Fruit fly (Drosophila melanogaster) whole organism, adult: ENCODE data around the gene Srrm1.

Experiments used
- CG12768 ChIP-seq: fragments of 200-800 bp; sonication (Bioruptor generic); optimal IDR thresholded peaks from 2 replicates; lab custom pipeline; 2017; ENCODE audit warnings: missing biosample characterization, missing genetic modification characterization, mild to moderate bottlenecking, moderate library complexity, missing genetic modification reagents
- CG14711 ChIP-seq: fragments of 200-800 bp; sonication (Bioruptor generic); optimal IDR thresholded peaks from 2 replicates; lab custom pipeline; 2018; ENCODE audit warnings: missing biosample characterization, mild to moderate bottlenecking, missing genetic modification characterization, moderate library complexity
- CG1620 ChIP-seq: fragments of 200-800 bp; sonication (Bioruptor generic); optimal IDR thresholded peaks from 2 replicates; lab custom pipeline; 2016; ENCODE audit warnings: missing biosample characterization, missing genetic modification characterization
- CG33017 ChIP-seq: fragments of 200-800 bp; sonication (Bioruptor generic); optimal IDR thresholded peaks from 2 replicates; lab custom pipeline; 2018; ENCODE audit warnings: missing biosample characterization, mild to moderate bottlenecking, missing genetic modification characterization, moderate library complexity
- CG5204 ChIP-seq: fragments of 200-800 bp; sonication (Bioruptor generic); optimal IDR thresholded peaks from 2 replicates; lab custom pipeline; 2016; ENCODE audit warnings: missing biosample characterization, missing genetic modification characterization
- CG7045 ChIP-seq: fragments of 200-800 bp; sonication (Bioruptor generic); optimal IDR thresholded peaks from 2 replicates; lab custom pipeline; 2017; ENCODE audit warnings: missing biosample characterization, mild to moderate bottlenecking, missing genetic modification characterization
- Crg-1 ChIP-seq: fragments of 200-800 bp; sonication (Bioruptor generic); optimal IDR thresholded peaks from 2 replicates; lab custom pipeline; 2016; ENCODE audit warnings: missing biosample characterization, missing genetic modification characterization
- bab1 ChIP-seq: fragments of 200-800 bp; sonication (Bioruptor generic); optimal IDR thresholded peaks from 3 replicates; lab custom pipeline; 2019; ENCODE audit warnings: missing biosample characterization, mild to moderate bottlenecking, missing genetic modification characterization, moderate library complexity
- cic ChIP-seq: fragments of 200-800 bp; sonication (Bioruptor generic); optimal IDR thresholded peaks from 2 replicates; lab custom pipeline; 2017; ENCODE audit warnings: missing biosample characterization, mild to moderate bottlenecking, missing genetic modification characterization, moderate library complexity
- cnc ChIP-seq, 2 experiments: fragments of >200 bp; optimal IDR thresholded peaks; 2 replicates each; lab custom pipeline; 2017
- kay ChIP-seq: fragments of 200-800 bp; sonication (Bioruptor generic); peaks from one replicate; lab custom pipeline; 2016; ENCODE audit warnings: missing biosample characterization, missing genetic modification characterization, borderline replicate concordance
- pad ChIP-seq: fragments of 200-800 bp; sonication (Bioruptor generic); optimal IDR thresholded peaks from 3 replicates; lab custom pipeline; 2017; ENCODE audit warnings: missing biosample characterization, missing genetic modification characterization, mild to moderate bottlenecking, moderate library complexity, missing genetic modification reagents
- tj ChIP-seq: fragments of 200-800 bp; sonication (Bioruptor generic); optimal IDR thresholded peaks from 3 replicates; lab custom pipeline; 2017; ENCODE audit warnings: missing biosample characterization, mild to moderate bottlenecking, missing genetic modification characterization, moderate library complexity

DNA sequence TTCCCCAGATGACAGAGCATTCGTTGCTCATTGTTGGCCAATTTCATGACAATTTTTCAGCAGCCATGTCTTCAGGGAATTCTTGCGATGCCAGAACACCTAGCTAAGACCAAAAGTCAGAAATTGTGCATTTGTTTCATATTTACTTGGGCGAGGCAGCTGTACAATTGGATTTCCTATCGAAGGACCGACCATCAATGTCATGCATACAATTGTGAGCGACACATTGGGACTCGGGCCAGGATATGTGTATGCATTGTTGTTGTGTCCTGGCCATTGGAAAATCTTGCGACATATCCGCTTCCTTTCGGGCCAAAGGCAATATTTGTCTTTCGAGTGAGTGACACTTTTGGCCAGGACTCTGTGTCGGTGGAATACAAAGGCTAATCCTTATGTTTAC is 40.7 kb downstream of the Srrm1 start:
- TF ChIP-seq CG7045, result no peak
- no peak for TF ChIP-seq Crg-1 (GFP tag; lab: Kevin White, UChicago)
- no peak for TF ChIP-seq pad (GFP tag; lab: Kevin White, UChicago)
- no peak for TF ChIP-seq tj (GFP tag; lab: Kevin White, UChicago)
- TF ChIP-seq bab1 (GFP tag; lab: Kevin White, UChicago), result no peak
- no peak for TF ChIP-seq cic (GFP tag; lab: Kevin White, UChicago)
- no peak for TF ChIP-seq CG14711 (tag; lab: Kevin White, UChicago)
- TF ChIP-seq CG1620 (GFP tag; lab: Kevin White, UChicago), result no peak
- no peak for TF ChIP-seq CG12768
- TF ChIP-seq kay (GFP tag; lab: Kevin White, UChicago), result no peak
- no peak for TF ChIP-seq CG33017
- TF ChIP-seq cnc (optimal IDR thresholded peaks at IDR 0.05; lab: Kevin White, UChicago), result no peak
- TF ChIP-seq CG5204 (GFP tag; lab: Kevin White, UChicago), result no peak
